Fruit fly (Drosophila melanogaster): ENCODE measurements around the gene Ku80.

Ku80 gene

dm6 chr2L:15760666-15761065 lies 10.3 kb downstream of the Ku80 start:
- TF ChIP-seq psq (optimal IDR thresholded peaks at IDR 0.05) (no peak), EcR (GFP tag; optimal IDR thresholded peaks at IDR 0.05) (no peak), Dll (optimal IDR thresholded peaks at IDR 0.05) (no peak), CG8478 (optimal IDR thresholded peaks at IDR 0.05) (no peak), usp (GFP tag; optimal IDR thresholded peaks at IDR 0.05) (no peak), pan (optimal IDR thresholded peaks at IDR 0.05) (no peak)

dm6 chr2L:15752096-15752495 lies 18.9 kb downstream of the Ku80 start, which contains the start of gene Mtr4:
Mtr4 (plus strand) TSS chr2L:15752263.
- TF ChIP-seq psq (optimal IDR thresholded peaks at IDR 0.05) (no peak), CG8478 (optimal IDR thresholded peaks at IDR 0.05) (no peak), usp (GFP tag; optimal IDR thresholded peaks at IDR 0.05) (no peak), pan (optimal IDR thresholded peaks at IDR 0.05) (no peak), Dll (optimal IDR thresholded peaks at IDR 0.05) (no peak), EcR (GFP tag; optimal IDR thresholded peaks at IDR 0.05) (no peak)

DNA sequence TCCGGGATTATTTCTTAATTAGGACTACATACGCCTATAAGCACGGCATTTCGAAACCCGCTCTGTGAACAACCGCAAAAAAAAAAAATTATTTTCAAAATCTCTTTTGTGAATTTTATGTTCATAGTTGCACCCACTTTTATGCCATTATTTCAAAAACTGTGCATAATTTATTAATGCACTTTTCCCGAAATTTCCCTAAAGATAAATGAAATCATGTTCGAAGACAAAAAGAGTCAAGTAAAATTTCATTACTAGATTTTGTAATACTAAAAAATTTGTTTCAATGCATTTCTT lies 19.8 kb downstream of the Ku80 start:
- TF ChIP-seq usp (GFP tag; optimal IDR thresholded peaks at IDR 0.05), result no peak

DNA sequence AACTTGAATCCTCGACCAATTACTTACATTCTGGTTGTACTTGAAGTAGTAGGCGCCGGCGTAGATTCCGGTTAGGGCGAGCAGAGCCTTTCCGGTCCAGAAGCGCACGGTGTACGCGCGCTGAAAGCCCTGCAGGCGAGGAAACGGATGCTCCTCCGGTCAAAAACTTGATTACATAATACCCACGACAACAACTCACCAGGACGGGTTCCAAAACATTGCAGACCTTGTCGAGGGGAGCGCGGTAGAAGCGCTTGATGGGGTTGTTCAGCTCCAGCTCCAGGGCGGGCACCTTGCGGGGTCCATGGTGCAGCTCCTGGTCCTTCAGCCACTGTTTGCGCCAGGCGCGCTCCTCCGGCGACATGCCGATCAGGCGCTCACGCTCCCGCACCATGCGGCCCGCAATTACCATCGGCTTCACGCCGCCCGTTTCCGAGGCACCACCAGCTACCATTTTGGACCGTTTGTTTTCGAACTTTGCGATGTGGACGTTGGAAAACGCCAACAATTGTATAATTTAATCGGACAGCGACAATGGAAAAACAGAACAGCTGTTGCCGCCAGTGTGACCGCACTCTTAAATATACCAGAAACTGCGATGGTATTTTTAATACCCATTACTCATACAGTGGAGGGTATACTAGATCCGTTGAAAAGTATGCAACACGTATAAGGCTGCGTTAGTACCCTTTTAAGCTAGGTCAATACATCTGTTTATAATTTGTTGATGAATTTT lies 20.3 kb downstream of the Ku80 start, which contains the start of gene ND-B17:
TSS of gene ND-B17 (minus strand) at position 556 of the 736 bp plus-strand sequence.
- TF ChIP-seq EcR (GFP tag; optimal IDR thresholded peaks at IDR 0.05) (no peak), CG8478 (optimal IDR thresholded peaks at IDR 0.05) (no peak), pan (optimal IDR thresholded peaks at IDR 0.05) (peak; percentile 44)

- no peak for TF ChIP-seq psq (optimal IDR thresholded peaks at IDR 0.05)
- TF ChIP-seq EcR (GFP tag; optimal IDR thresholded peaks at IDR 0.05), result no peak
- TF ChIP-seq CG8478 (optimal IDR thresholded peaks at IDR 0.05), result no peak
- no peak for TF ChIP-seq usp (GFP tag; optimal IDR thresholded peaks at IDR 0.05)
- no peak for TF ChIP-seq pan (optimal IDR thresholded peaks at IDR 0.05)
- no peak for TF ChIP-seq Dll (optimal IDR thresholded peaks at IDR 0.05)
Measured at dm6 chr2L:15749313-15749712, 21.6 kb downstream of the Ku80 start.

dm6 chr2L:15748261-15748553 lies 22.8 kb downstream of the Ku80 start:
- TF ChIP-seq usp (GFP tag; optimal IDR thresholded peaks at IDR 0.05) (no peak), psq (optimal IDR thresholded peaks at IDR 0.05) (no peak), CG8478 (optimal IDR thresholded peaks at IDR 0.05) (no peak), EcR (GFP tag; optimal IDR thresholded peaks at IDR 0.05) (no peak), Dll (optimal IDR thresholded peaks at IDR 0.05) (no peak), pan (optimal IDR thresholded peaks at IDR 0.05) (no peak)

dm6 chr2L:15747394-15748260 lies 23.3 kb downstream of the Ku80 start, which contains the start of gene CycE:
CycE (minus strand) TSS chr2L:15748150.
- TF ChIP-seq usp (GFP tag; optimal IDR thresholded peaks at IDR 0.05) (no peak), Dll (optimal IDR thresholded peaks at IDR 0.05) (peak; percentile 61)

DNA sequence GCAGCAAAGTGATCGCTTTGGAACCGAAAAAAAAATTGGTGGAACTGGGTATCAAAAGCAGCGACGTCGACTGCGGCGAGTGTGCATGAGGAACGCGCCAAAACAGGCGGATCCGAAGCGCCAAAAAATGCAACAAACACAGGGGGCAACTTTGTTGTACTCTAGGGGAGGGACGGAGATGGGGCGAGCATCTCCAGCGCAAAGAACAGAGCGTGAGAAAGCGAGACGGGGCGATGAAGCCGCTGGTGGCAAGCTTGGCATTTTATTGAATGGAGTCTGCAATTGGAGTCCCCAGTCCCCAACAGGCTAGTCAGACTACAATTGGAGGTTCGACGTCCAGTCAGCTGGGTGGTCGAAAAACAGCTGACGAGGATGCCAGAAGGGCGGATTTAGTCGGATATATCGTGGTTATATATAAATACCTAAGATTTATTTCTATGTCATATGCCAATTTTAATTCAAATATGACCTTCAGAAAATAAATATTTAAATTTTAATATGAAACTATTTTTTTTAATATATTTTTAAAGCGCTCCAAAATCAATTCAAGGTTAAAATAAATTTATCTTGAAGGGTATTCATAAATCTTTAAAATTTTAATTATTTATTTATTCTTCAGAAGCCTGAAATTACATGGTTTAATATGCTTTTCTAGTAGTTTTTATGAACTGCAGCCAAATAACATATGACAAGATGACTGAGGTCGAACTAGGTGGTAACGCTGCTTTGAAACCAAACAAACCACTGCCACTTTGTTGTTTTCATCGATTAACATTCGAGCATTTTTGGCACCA lies 24.2 kb downstream of the Ku80 start:
- no peak for TF ChIP-seq EcR (GFP tag; optimal IDR thresholded peaks at IDR 0.05)
- TF ChIP-seq CG8478 (optimal IDR thresholded peaks at IDR 0.05), result no peak
- no peak for TF ChIP-seq psq (optimal IDR thresholded peaks at IDR 0.05)
- no peak for TF ChIP-seq Dll (optimal IDR thresholded peaks at IDR 0.05)
- no peak for TF ChIP-seq pan (optimal IDR thresholded peaks at IDR 0.05)
- TF ChIP-seq usp (GFP tag; optimal IDR thresholded peaks at IDR 0.05), result no peak

DNA sequence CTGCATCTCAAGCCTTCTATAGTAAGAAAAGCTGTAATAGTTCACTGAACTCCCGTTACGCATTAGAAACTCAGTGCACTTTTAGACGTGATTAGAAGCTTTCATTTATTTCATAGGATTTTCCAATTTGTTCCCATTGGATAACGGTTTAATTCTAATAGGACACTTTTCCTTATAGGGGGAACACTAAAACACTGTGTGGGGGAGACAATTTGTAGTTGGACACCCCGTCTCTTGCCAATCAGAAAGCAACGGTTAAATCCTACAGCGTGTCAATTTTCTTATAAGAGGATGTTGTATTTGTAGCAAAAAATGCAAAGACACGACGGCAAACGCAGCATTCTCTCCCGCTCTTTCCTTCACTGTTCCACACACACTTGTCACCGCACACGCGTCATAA lies 25.0 kb downstream of the Ku80 start:
- TF ChIP-seq CG8478 (optimal IDR thresholded peaks at IDR 0.05) (no peak), pan (optimal IDR thresholded peaks at IDR 0.05) (no peak), usp (GFP tag; optimal IDR thresholded peaks at IDR 0.05) (no peak), psq (optimal IDR thresholded peaks at IDR 0.05) (no peak), Dll (optimal IDR thresholded peaks at IDR 0.05) (no peak), EcR (GFP tag; optimal IDR thresholded peaks at IDR 0.05) (no peak)

- TF ChIP-seq EcR (GFP tag; optimal IDR thresholded peaks at IDR 0.05) (peak in 1 of 2 experiments; percentile 16), Dll (optimal IDR thresholded peaks at IDR 0.05) (no peak), usp (GFP tag; optimal IDR thresholded peaks at IDR 0.05) (no peak), CG8478 (optimal IDR thresholded peaks at IDR 0.05) (no peak)
Measured at dm6 chr2L:15745036-15745854, 25.7 kb downstream of the Ku80 start.

DNA sequence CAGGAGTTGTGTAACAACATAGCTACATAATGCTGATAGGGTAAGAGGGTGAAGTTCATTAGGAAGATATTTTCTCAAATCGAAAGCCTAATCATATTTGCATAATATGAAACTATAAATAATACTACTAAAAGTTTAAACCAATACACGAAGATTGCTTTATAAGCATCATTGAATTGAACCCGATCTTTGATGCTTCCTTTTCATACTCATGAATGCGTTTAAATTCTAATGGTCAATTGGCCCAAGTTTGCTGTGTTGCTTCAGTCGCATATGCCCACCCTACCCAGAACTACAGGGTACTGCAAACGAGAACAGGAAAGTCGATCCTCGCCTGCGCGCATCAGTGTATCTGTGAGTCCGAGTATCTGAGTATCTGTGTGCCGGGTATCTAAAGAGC lies 27.4 kb downstream of the Ku80 start:
- peak; percentile 89 for TF ChIP-seq pan (optimal IDR thresholded peaks at IDR 0.05)
- TF ChIP-seq Dll (optimal IDR thresholded peaks at IDR 0.05), result no peak
- TF ChIP-seq usp (GFP tag; optimal IDR thresholded peaks at IDR 0.05), result no peak

DNA sequence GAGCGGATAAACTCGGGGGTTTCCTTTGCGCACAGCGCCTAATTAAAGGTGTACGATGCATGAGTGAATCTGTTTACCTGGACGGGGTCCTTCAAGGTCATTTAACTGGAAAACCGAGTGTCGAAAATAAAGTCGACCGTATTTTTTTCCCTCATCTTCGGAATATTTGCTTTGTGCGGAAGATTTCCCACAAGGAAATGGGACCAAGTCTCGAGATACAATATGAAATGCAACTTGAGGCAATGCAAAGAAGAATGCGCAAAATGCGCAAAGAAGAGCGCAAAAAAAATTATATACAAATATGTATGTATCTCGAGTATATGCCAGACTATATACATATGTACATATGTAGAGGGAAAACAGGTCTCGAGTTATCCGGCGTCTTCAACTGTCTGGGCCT lies 28.0 kb downstream of the Ku80 start:
- TF ChIP-seq psq (optimal IDR thresholded peaks at IDR 0.05) (no peak), pan (optimal IDR thresholded peaks at IDR 0.05) (no peak), Dll (optimal IDR thresholded peaks at IDR 0.05) (no peak), EcR (GFP tag; optimal IDR thresholded peaks at IDR 0.05) (no peak), usp (GFP tag; optimal IDR thresholded peaks at IDR 0.05) (no peak), CG8478 (optimal IDR thresholded peaks at IDR 0.05) (no peak)
